Fruit fly (Drosophila melanogaster) whole organism, pupa: ENCODE measurements around the gene Ada2b.
A peak's percentile ranks its signal among the peaks of the same experiment; 100 is the strongest.

Experiments
- CG10348 ChIP-seq: fragments of 200-800 bp; sonication (Bioruptor generic); IDR thresholded peaks from 2 replicates; pipeline ENCODE4 v1.3.6; 2022; ENCODE audit warnings: missing biosample characterization, missing genetic modification characterization
- CG12605 ChIP-seq: fragments of 200-800 bp; sonication (Bioruptor generic); IDR thresholded peaks from 2 replicates; pipeline ENCODE4 v1.3.6; 2022; ENCODE audit warnings: missing biosample characterization, missing genetic modification characterization
- CG13204 ChIP-seq: fragments of 200-800 bp; sonication (Bioruptor generic); optimal IDR thresholded peaks from 2 replicates; lab custom pipeline; 2018; ENCODE audit warnings: missing biosample characterization, mild to moderate bottlenecking, missing genetic modification characterization, moderate library complexity
- CG14655 ChIP-seq: fragments of 200-800 bp; sonication (Bioruptor generic); optimal IDR thresholded peaks from 3 replicates; lab custom pipeline; 2017; ENCODE audit warnings: mild to moderate bottlenecking, missing biosample characterization, missing genetic modification reagents, missing genetic modification characterization
- CG15710 ChIP-seq: fragments of 200-800 bp; sonication (Bioruptor generic); optimal IDR thresholded peaks from 2 replicates; lab custom pipeline; 2018; ENCODE audit warnings: missing biosample characterization, mild to moderate bottlenecking, missing genetic modification characterization, moderate library complexity
- CG17806 ChIP-seq: fragments of 200-800 bp; sonication (Bioruptor generic); optimal IDR thresholded peaks from 2 replicates; lab custom pipeline; 2018; ENCODE audit warnings: missing biosample characterization, mild to moderate bottlenecking, missing genetic modification characterization, moderate library complexity
- CG32121 ChIP-seq: fragments of 200-800 bp; sonication (Bioruptor generic); IDR thresholded peaks from 2 replicates; pipeline ENCODE4 v1.3.6; 2022; ENCODE audit warnings: missing biosample characterization, missing genetic modification characterization
- CG34367 ChIP-seq: fragments of 200-800 bp; sonication (Bioruptor generic); optimal IDR thresholded peaks from 2 replicates; lab custom pipeline; 2018; ENCODE audit warnings: missing biosample characterization, mild to moderate bottlenecking, missing genetic modification characterization
- CG4496 ChIP-seq: fragments of 200-800 bp; sonication (Bioruptor generic); IDR thresholded peaks from 3 replicates; pipeline ENCODE4 v1.3.6; 2022; ENCODE audit warnings: missing biosample characterization, missing genetic modification characterization
- CG8159 ChIP-seq: fragments of 200-800 bp; sonication (Bioruptor generic); optimal IDR thresholded peaks from 3 replicates; lab custom pipeline; 2018; ENCODE audit warnings: missing biosample characterization, mild to moderate bottlenecking, missing genetic modification characterization, moderate library complexity
- CG8301 ChIP-seq: fragments of 200-800 bp; sonication (Bioruptor generic); optimal IDR thresholded peaks from 2 replicates; lab custom pipeline; 2018; ENCODE audit warnings: missing biosample characterization, mild to moderate bottlenecking, missing genetic modification characterization
- CG9948 ChIP-seq: fragments of 200-800 bp; sonication (Bioruptor generic); optimal IDR thresholded peaks from 2 replicates; lab custom pipeline; 2018; ENCODE audit warnings: missing biosample characterization, mild to moderate bottlenecking, missing genetic modification characterization, moderate library complexity
- D1 ChIP-seq: fragments of 200-800 bp; sonication (Bioruptor generic); optimal IDR thresholded peaks from 2 replicates; lab custom pipeline; 2018; ENCODE audit warnings: missing biosample characterization, mild to moderate bottlenecking, missing genetic modification characterization, moderate library complexity
- EcR ChIP-seq: fragments of 200-800 bp; sonication (Bioruptor generic); optimal IDR thresholded peaks from 3 replicates; lab custom pipeline; 2019; ENCODE audit warnings: missing biosample characterization, missing genetic modification characterization, mild to moderate bottlenecking, moderate library complexity, missing genetic modification reagents
- Ets98B ChIP-seq: fragments of 200-800 bp; sonication (Bioruptor generic); IDR thresholded peaks from 2 replicates; pipeline ENCODE4 v1.3.6; 2022; ENCODE audit warnings: missing biosample characterization, missing genetic modification characterization
- Pif1A ChIP-seq: fragments of 200-800 bp; sonication (Bioruptor generic); optimal IDR thresholded peaks from 3 replicates; lab custom pipeline; 2016; ENCODE audit warnings: missing biosample characterization, missing genetic modification characterization
- Pif1B ChIP-seq: fragments of 200-800 bp; sonication (Bioruptor generic); optimal IDR thresholded peaks from 3 replicates; lab custom pipeline; 2016; ENCODE audit warnings: missing biosample characterization, missing genetic modification characterization
- Snoo ChIP-seq: fragments of 200-800 bp; sonication (Bioruptor generic); optimal IDR thresholded peaks from 3 replicates; lab custom pipeline; 2017; ENCODE audit warnings: missing biosample characterization, mild to moderate bottlenecking, missing genetic modification characterization, inconsistent platforms
- fd96Ca ChIP-seq: fragments of 200-800 bp; sonication (Bioruptor generic); IDR thresholded peaks from 3 replicates; pipeline ENCODE4 v1.3.6; 2022; ENCODE audit warnings: missing biosample characterization, missing genetic modification characterization
- gl ChIP-seq: fragments of 200-800 bp; sonication (Bioruptor generic); optimal IDR thresholded peaks from 2 replicates; lab custom pipeline; 2018; ENCODE audit warnings: missing biosample characterization, mild to moderate bottlenecking, missing genetic modification characterization
- rn ChIP-seq: fragments of 200-800 bp; sonication (Bioruptor generic); IDR thresholded peaks from 2 replicates; pipeline ENCODE4 v1.3.6; 2022; ENCODE audit warnings: missing biosample characterization, missing genetic modification characterization

Ada2b gene

DNA sequence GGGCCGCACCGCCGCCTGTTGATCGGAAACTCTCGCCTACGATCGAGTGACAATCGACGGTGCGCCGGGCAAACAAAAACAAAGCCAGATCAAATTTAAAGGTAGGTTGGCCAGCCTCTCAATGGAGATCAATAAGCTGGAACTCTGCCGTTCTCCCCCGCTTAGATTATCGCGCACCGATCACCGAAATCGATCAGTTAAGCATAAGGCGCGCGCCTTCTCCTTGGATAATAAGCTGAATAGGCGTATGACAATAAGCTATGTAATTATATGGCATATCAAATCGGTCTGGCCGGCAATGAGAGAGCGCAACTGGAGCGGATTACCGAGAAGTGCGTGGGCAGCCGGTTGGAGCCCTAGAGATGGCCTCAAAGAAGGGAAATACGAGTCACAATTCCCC is 42.0 kb downstream of the Ada2b start:
- TF ChIP-seq CG4496: no peak
- TF ChIP-seq fd96Ca (GFP tag; lab: Robert Waterston, UW): no peak
- TF ChIP-seq CG17806: no peak
- no peak for TF ChIP-seq CG8301 (tag; lab: Kevin White, UChicago)
- no peak for TF ChIP-seq EcR (GFP tag; lab: Kevin White, UChicago)
- no peak for TF ChIP-seq Pif1B (GFP tag; lab: Kevin White, UChicago)
- TF ChIP-seq D1 (tag; lab: Kevin White, UChicago): no peak
- no peak for TF ChIP-seq CG34367
- TF ChIP-seq Snoo (tag; lab: Kevin White, UChicago): no peak
- no peak for TF ChIP-seq Pif1A (GFP tag; lab: Kevin White, UChicago)
- no peak for TF ChIP-seq gl (tag; lab: Kevin White, UChicago)
- TF ChIP-seq CG9948: no peak
- no peak for TF ChIP-seq rn (GFP tag; lab: Robert Waterston, UW)
- no peak for TF ChIP-seq CG13204 (GFP tag; lab: Kevin White, UChicago)

DNA sequence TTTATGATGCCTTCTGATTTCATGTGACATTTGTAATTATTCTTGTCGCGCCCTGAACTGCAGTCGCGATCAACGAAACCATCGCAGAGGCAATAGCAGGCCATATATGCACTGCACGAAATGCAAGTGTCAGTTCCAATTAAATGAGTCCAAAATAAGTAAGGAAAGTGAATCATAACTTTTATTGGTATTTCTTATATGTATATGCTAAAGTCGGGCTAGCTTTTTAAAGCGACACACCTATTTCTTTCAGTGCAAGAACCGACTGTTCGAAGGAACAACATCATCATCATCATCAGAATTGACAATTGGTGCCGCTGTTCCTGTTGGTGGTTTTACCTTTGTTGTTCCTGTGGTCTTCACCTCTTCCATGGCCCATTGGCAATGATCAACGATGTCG is 43.2 kb downstream of the Ada2b start:
- TF ChIP-seq CG13204 (GFP tag; lab: Kevin White, UChicago) (no peak), D1 (tag; lab: Kevin White, UChicago) (no peak), CG15710 (tag; lab: Kevin White, UChicago) (peak; percentile 50), CG32121 (GFP tag; lab: Robert Waterston, UW) (no peak), Ets98B (GFP tag; lab: Robert Waterston, UW) (no peak), CG34367 (peak; percentile 38), fd96Ca (GFP tag; lab: Robert Waterston, UW) (peak; percentile 37; the same call in 1 of the 3 replicates), CG17806 (peak; percentile 48), CG4496 (no peak), CG8301 (tag; lab: Kevin White, UChicago) (peak; percentile 25), EcR (GFP tag; lab: Kevin White, UChicago) (no peak), CG10348 (GFP tag; lab: Robert Waterston, UW) (no peak), CG12605 (GFP tag; lab: Robert Waterston, UW) (no peak), CG8159 (tag; lab: Kevin White, UChicago) (peak; percentile 50), Pif1B (GFP tag; lab: Kevin White, UChicago) (no peak), Pif1A (GFP tag; lab: Kevin White, UChicago) (peak; percentile 13), Snoo (tag; lab: Kevin White, UChicago) (no peak), rn (GFP tag; lab: Robert Waterston, UW) (no peak), CG14655 (peak; percentile 32), gl (tag; lab: Kevin White, UChicago) (no peak), CG9948 (peak; percentile 30)
- TF ChIP-seq, all 21 proteins: peak for 9

DNA sequence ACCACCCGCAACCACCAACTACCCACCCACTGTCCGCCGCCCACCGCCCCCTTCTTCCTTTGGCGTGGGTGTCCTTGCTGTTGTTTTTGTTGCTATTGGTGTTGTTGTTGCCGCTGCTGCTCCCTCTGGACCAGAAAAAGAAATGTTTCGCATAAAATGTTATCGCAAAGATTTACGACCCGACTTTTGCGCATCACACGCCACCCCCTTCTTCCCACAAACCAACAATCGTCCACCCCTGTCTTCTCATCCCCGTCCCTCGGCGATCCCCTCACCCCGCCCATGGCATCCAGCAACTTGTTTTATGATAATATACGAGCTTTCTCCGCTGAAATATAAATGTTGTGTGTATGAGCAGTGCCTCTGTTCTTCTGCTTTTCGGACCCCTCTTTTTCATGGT is 45.3 kb downstream of the Ada2b start:
- TF ChIP-seq CG32121 (GFP tag; lab: Robert Waterston, UW): no peak
- no peak for TF ChIP-seq CG17806
- no peak for TF ChIP-seq CG15710 (tag; lab: Kevin White, UChicago)
- no peak for TF ChIP-seq Snoo (tag; lab: Kevin White, UChicago)
- no peak for TF ChIP-seq CG8159 (tag; lab: Kevin White, UChicago)
- TF ChIP-seq Ets98B (GFP tag; lab: Robert Waterston, UW): no peak
- no peak for TF ChIP-seq D1 (tag; lab: Kevin White, UChicago)
- TF ChIP-seq CG8301 (tag; lab: Kevin White, UChicago): no peak
- no peak for TF ChIP-seq rn (GFP tag; lab: Robert Waterston, UW)

DNA sequence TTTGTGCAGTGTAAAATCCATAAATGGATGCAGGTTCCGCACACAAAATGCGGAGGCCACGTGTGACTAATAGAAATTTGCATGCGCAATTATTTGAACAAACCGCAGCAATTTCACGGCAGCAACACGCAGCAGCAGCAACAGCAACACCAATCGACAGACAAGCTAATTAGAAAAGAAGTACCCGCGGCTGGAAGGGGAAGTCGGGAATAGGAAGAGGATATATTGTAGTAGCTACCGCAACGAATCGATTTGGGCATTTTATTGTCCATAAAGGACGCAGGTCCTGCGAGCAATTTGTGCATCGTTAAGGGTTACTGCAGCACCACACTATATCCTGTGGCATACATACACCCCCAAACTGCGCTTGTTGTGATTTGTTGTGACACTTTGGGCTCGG is 47.2 kb downstream of the Ada2b start:
- TF ChIP-seq CG4496 (no peak), CG34367 (no peak), CG32121 (GFP tag; lab: Robert Waterston, UW) (no peak), CG9948 (no peak), Ets98B (GFP tag; lab: Robert Waterston, UW) (no peak), CG17806 (no peak), CG15710 (tag; lab: Kevin White, UChicago) (no peak), Pif1B (GFP tag; lab: Kevin White, UChicago) (no peak), CG8301 (tag; lab: Kevin White, UChicago) (no peak), CG14655 (no peak), CG13204 (GFP tag; lab: Kevin White, UChicago) (no peak), CG8159 (tag; lab: Kevin White, UChicago) (no peak), D1 (tag; lab: Kevin White, UChicago) (no peak), rn (GFP tag; lab: Robert Waterston, UW) (no peak), EcR (GFP tag; lab: Kevin White, UChicago) (no peak), Snoo (tag; lab: Kevin White, UChicago) (no peak), fd96Ca (GFP tag; lab: Robert Waterston, UW) (no peak), CG12605 (GFP tag; lab: Robert Waterston, UW) (no peak), Pif1A (GFP tag; lab: Kevin White, UChicago) (no peak)

DNA sequence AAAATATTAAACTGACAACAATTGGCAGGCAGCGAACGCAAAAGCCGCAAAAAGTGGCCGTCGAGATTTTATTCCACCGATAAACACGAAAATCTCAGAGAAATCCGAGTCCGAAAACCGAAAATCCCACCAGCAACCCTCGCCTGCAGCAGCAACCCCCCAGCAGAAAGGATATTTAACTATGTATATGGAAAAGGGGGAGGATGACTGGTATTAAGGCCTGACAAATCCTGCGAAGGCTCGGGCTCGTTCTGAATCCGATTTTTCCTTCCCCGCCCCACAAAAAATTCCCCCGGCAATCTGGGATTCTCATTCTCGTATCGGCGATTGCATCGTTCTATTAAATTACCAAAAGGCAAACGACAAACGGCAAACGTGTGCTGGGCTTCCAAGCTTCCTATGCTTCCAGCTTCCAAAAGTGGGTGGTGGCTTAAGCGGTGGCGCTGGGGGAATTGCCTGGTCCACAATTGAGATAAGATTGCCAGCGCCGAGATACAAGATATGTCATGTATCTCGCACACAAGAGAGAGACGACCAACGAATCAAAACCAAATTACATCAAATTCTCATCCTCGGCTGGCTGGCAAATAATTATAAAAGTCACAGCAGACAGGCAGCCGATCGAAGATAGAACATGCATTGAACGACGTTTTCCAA is 47.9 kb downstream of the Ada2b start:
- no peak for TF ChIP-seq Pif1B (GFP tag; lab: Kevin White, UChicago)
- no peak for TF ChIP-seq D1 (tag; lab: Kevin White, UChicago)

DNA sequence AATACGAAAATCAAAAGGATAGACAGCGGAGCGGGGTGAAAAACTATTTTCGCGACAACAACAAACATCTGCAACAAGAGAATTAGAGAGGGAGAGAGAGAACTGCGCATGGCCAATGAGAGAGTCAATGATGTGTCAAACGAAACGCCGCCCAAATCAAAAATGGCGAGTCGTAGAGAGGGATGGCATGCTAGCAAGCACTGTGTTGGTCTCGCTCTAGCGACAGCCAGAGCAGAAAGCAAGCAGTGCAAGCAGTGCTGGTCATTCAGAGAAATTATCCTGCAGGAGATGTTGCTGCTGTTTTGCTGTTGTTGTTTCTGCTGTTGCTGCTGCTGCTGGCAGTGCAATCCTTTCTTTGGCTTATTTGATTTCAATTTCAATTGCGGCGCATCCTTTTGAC is 49.4 kb downstream of the Ada2b start:
- TF ChIP-seq CG8301 (tag; lab: Kevin White, UChicago) (no peak), Pif1B (GFP tag; lab: Kevin White, UChicago) (no peak), fd96Ca (GFP tag; lab: Robert Waterston, UW) (0 out of 3 replicates have a peak, but pooled peaks have one; percentile 24), gl (tag; lab: Kevin White, UChicago) (no peak), CG15710 (tag; lab: Kevin White, UChicago) (no peak), D1 (tag; lab: Kevin White, UChicago) (no peak), Pif1A (GFP tag; lab: Kevin White, UChicago) (no peak), EcR (GFP tag; lab: Kevin White, UChicago) (no peak), CG8159 (tag; lab: Kevin White, UChicago) (no peak), CG32121 (GFP tag; lab: Robert Waterston, UW) (0 out of 2 replicates have a peak, but pooled peaks have one; percentile 30), CG9948 (no peak), CG13204 (GFP tag; lab: Kevin White, UChicago) (no peak), CG10348 (GFP tag; lab: Robert Waterston, UW) (no peak)
